Worm (Caenorhabditis elegans) whole organism, early embryonic: Measurements from ENCODE around the gene frpr-10.
"Not testable (repeated sequence)": the region's sequence is repeated elsewhere in the genome, so short reads cannot be mapped to it uniquely, and the experiment has no call there.

Experiments used
- F13C5.2 ChIP-seq: sonication (generic microtip); optimal IDR thresholded peaks from 2 replicates; lab custom pipeline; 2017; ENCODE audit warnings: mild to moderate bottlenecking, missing genetic modification characterization, inconsistent platforms, missing compliant biosample characterization
- aly-1 ChIP-seq: sonication (generic microtip); optimal IDR thresholded peaks from 2 replicates; lab custom pipeline; 2016; ENCODE audit warnings: missing genetic modification characterization, missing compliant biosample characterization
- ama-1 ChIP-seq: fragments of 150-350 bp; optimal IDR thresholded peaks from 2 replicates; lab custom pipeline; 2014
- ceh-36 ChIP-seq: sonication (generic microtip); optimal IDR thresholded peaks from 2 replicates; lab custom pipeline; 2016; ENCODE audit warnings: missing genetic modification characterization, inconsistent platforms, missing compliant biosample characterization
- flt-1 ChIP-seq: fragments of 200-800 bp; sonication (Bioruptor generic); IDR thresholded peaks from 2 replicates; pipeline ENCODE4 v1.3.6; 2022; ENCODE audit warnings: missing genetic modification characterization, missing compliant biosample characterization
- hmg-4 ChIP-seq: fragments of 200-800 bp; sonication (Bioruptor generic); optimal IDR thresholded peaks from 2 replicates; lab custom pipeline; 2018; ENCODE audit warnings: mild to moderate bottlenecking, missing genetic modification characterization, missing compliant biosample characterization
- scrt-1 ChIP-seq: fragments of 200-800 bp; sonication (Bioruptor generic); IDR thresholded peaks from 2 replicates; pipeline ENCODE4 v1.3.6; 2022; ENCODE audit warnings: missing genetic modification characterization, missing compliant biosample characterization
- sea-1 ChIP-seq: fragments of 200-800 bp; sonication (Bioruptor generic); conservative IDR thresholded peaks from 2 replicates; pipeline ENCODE4 v1.3.6; 2022; ENCODE audit warnings: missing genetic modification characterization, missing compliant biosample characterization
- tbx-11 ChIP-seq: fragments of 200-800 bp; sonication (Bioruptor generic); IDR thresholded peaks from 2 replicates; pipeline ENCODE4 v1.3.6; 2022; ENCODE audit warnings: missing genetic modification characterization, missing compliant biosample characterization
- tbx-37 ChIP-seq: fragments of 200-800 bp; sonication (Bioruptor generic); conservative IDR thresholded peaks from 2 replicates; pipeline ENCODE4 v1.3.6; 2022; ENCODE audit warnings: missing genetic modification reagents, missing genetic modification characterization, missing compliant biosample characterization
- tra-4 ChIP-seq: sonication (generic microtip); optimal IDR thresholded peaks from 2 replicates; lab custom pipeline; 2017; ENCODE audit warnings: missing genetic modification characterization, missing compliant biosample characterization

- not testable (repeated sequence) for TF ChIP-seq ama-1 (lab: Kevin White, UChicago); tra-4 (tag; lab: Kevin White, UChicago); ceh-36 (tag; lab: Kevin White, UChicago); aly-1 (tag; lab: Kevin White, UChicago)
- peak; percentile 30; the same call in 1 of the 2 replicates for TF ChIP-seq flt-1 (GFP tag; lab: Robert Waterston, UW)
- 0 out of 2 replicates have a peak, but pooled peaks have one; percentile 57 for TF ChIP-seq scrt-1 (GFP tag; lab: Robert Waterston, UW)
- TF ChIP-seq tbx-11 (GFP tag; lab: Robert Waterston, UW): peak; percentile 50; the same call in 1 of the 2 replicates
- 0 out of 2 replicates have a peak, but pooled peaks have one; percentile 37 for TF ChIP-seq sea-1 (GFP tag; lab: Robert Waterston, UW)
- TF ChIP-seq F13C5.2 (tag; lab: Kevin White, UChicago): peak; percentile 44
- TF ChIP-seq tbx-37 (GFP tag; lab: Robert Waterston, UW): peak; percentile 54; the same call in 1 of the 2 replicates
- peak; percentile 40 for TF ChIP-seq hmg-4 (GFP tag; lab: Kevin White, UChicago)
Observed at ce11 chrIV:7946899-7947499, 10.6 kb upstream of the frpr-10 start, which contains the start of gene F20D12.12.
